Worm (Caenorhabditis elegans): Measurements from ENCODE around the gene srx-43.

DNA sequence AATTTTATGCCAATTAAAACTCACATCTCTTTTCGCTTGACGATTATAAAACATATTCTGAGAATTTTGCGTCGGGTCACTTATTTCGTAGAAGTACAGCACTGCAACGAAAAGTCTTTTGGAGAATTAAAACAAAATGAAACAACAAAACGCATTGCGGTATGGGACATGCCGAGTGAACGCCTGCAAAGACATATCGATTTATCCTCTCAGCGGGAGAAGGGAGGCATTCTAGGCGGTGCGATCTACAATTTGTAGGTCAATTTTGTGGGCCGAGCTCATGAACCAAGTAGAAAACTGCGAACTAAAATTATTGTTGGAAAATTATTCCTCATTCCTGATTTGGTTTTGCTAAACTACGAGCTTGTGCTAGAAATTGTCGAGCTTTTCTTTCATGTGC is 35.6 kb downstream of the srx-43 start, which contains the start of gene F14H3.3:
- no peak for TF ChIP-seq hlh-30 (tag; optimal IDR thresholded peaks at IDR 0.05; ENCODE audit: insufficient read depth)
- TF ChIP-seq ahr-1 (tag; optimal IDR thresholded peaks at IDR 0.05), result no peak
